Worm (Caenorhabditis elegans): ENCODE measurements around the gene R07B1.5.

The R07B1.5 gene

ce11 chrX:9862916-9863624 lies at the start of gene R07B1.5, which contains the start of gene gst-36:
Gene R07B1.5, plus strand, starts transcription at chrX:9863580.
Gene gst-36, minus strand, starts transcription at chrX:9862960.
- TF ChIP-seq ceh-13 (GFP tag; optimal IDR thresholded peaks at IDR 0.05) (no peak), flt-1 (GFP tag; IDR thresholded peaks at IDR 0.05) (no peak), tbx-37 (GFP tag; conservative IDR thresholded peaks at IDR 0.05) (no peak), ets-7 (tag; optimal IDR thresholded peaks at IDR 0.05) (no peak), hmg-4 (GFP tag; optimal IDR thresholded peaks at IDR 0.05) (no peak), ama-1 (optimal IDR thresholded peaks at IDR 0.05) (no peak), pes-1 (GFP tag; IDR thresholded peaks at IDR 0.05) (no peak), tbx-11 (GFP tag; IDR thresholded peaks at IDR 0.05) (no peak), tra-4 (tag; optimal IDR thresholded peaks at IDR 0.05) (no peak), aly-1 (tag; optimal IDR thresholded peaks at IDR 0.05) (no peak), scrt-1 (GFP tag; IDR thresholded peaks at IDR 0.05) (no peak), sea-1 (GFP tag; conservative IDR thresholded peaks at IDR 0.05) (no peak), hmbx-1 (tag; optimal IDR thresholded peaks at IDR 0.05) (no peak), F13C5.2 (tag; optimal IDR thresholded peaks at IDR 0.05) (no peak), hnd-1 (tag; optimal IDR thresholded peaks at IDR 0.05) (no peak), B0310.2 (tag; optimal IDR thresholded peaks at IDR 0.05) (no peak), ceh-36 (tag; optimal IDR thresholded peaks at IDR 0.05) (no peak)

ce11 chrX:9814132-9814811 lies 49.1 kb upstream of the R07B1.5 start:
- no peak for TF ChIP-seq F13C5.2 (tag; optimal IDR thresholded peaks at IDR 0.05)
- TF ChIP-seq pes-1 (GFP tag; IDR thresholded peaks at IDR 0.05): no peak
- no peak for TF ChIP-seq sea-1 (GFP tag; conservative IDR thresholded peaks at IDR 0.05)
- no peak for TF ChIP-seq hmbx-1 (tag; optimal IDR thresholded peaks at IDR 0.05)
- no peak for TF ChIP-seq ceh-36 (tag; optimal IDR thresholded peaks at IDR 0.05)
- TF ChIP-seq ceh-13 (GFP tag; optimal IDR thresholded peaks at IDR 0.05): no peak
- no peak for TF ChIP-seq flt-1 (GFP tag; IDR thresholded peaks at IDR 0.05)
- TF ChIP-seq aly-1 (tag; optimal IDR thresholded peaks at IDR 0.05): no peak
- no peak for TF ChIP-seq ets-7 (tag; optimal IDR thresholded peaks at IDR 0.05)
- TF ChIP-seq hnd-1 (tag; optimal IDR thresholded peaks at IDR 0.05): no peak
- TF ChIP-seq B0310.2 (tag; optimal IDR thresholded peaks at IDR 0.05): no peak
- TF ChIP-seq tra-4 (tag; optimal IDR thresholded peaks at IDR 0.05): no peak
- TF ChIP-seq tbx-11 (GFP tag; IDR thresholded peaks at IDR 0.05): no peak
- TF ChIP-seq hmg-4 (GFP tag; optimal IDR thresholded peaks at IDR 0.05): no peak
- no peak for TF ChIP-seq tbx-37 (GFP tag; conservative IDR thresholded peaks at IDR 0.05)
- TF ChIP-seq scrt-1 (GFP tag; IDR thresholded peaks at IDR 0.05): no peak
- TF ChIP-seq ama-1 (optimal IDR thresholded peaks at IDR 0.05): no peak

- TF ChIP-seq hmbx-1 (tag; optimal IDR thresholded peaks at IDR 0.05) (no peak), B0310.2 (tag; optimal IDR thresholded peaks at IDR 0.05) (no peak), ets-7 (tag; optimal IDR thresholded peaks at IDR 0.05) (no peak), hmg-4 (GFP tag; optimal IDR thresholded peaks at IDR 0.05) (no peak), ceh-13 (GFP tag; optimal IDR thresholded peaks at IDR 0.05) (no peak), aly-1 (tag; optimal IDR thresholded peaks at IDR 0.05) (no peak)
Observed at ce11 chrX:9822173-9822572, 41.2 kb upstream of the R07B1.5 start, which contains the start of gene dpy-22. Gene dpy-22, minus strand, starts transcription at chrX:9822273.

- TF ChIP-seq flt-1 (GFP tag; IDR thresholded peaks at IDR 0.05): no peak
- no peak for TF ChIP-seq ama-1 (optimal IDR thresholded peaks at IDR 0.05)
- no peak for TF ChIP-seq aly-1 (tag; optimal IDR thresholded peaks at IDR 0.05)
- TF ChIP-seq ceh-36 (tag; optimal IDR thresholded peaks at IDR 0.05): no peak
- no peak for TF ChIP-seq F13C5.2 (tag; optimal IDR thresholded peaks at IDR 0.05)
Observed at ce11 chrX:9822606-9823264, 40.6 kb upstream of the R07B1.5 start.

ce11 chrX:9831215-9831614 lies 32.2 kb upstream of the R07B1.5 start, which contains the start of gene rrc-1:
Gene rrc-1, minus strand, starts transcription at chrX:9831288.
- no peak for TF ChIP-seq tbx-37 (GFP tag; conservative IDR thresholded peaks at IDR 0.05)
- no peak for TF ChIP-seq ceh-36 (tag; optimal IDR thresholded peaks at IDR 0.05)
- no peak for TF ChIP-seq scrt-1 (GFP tag; IDR thresholded peaks at IDR 0.05)
- TF ChIP-seq ceh-13 (GFP tag; optimal IDR thresholded peaks at IDR 0.05): no peak
- TF ChIP-seq F13C5.2 (tag; optimal IDR thresholded peaks at IDR 0.05): no peak
- TF ChIP-seq ama-1 (optimal IDR thresholded peaks at IDR 0.05): no peak
- TF ChIP-seq flt-1 (GFP tag; IDR thresholded peaks at IDR 0.05): no peak
- no peak for TF ChIP-seq hmbx-1 (tag; optimal IDR thresholded peaks at IDR 0.05)
- no peak for TF ChIP-seq B0310.2 (tag; optimal IDR thresholded peaks at IDR 0.05)
- no peak for TF ChIP-seq sea-1 (GFP tag; conservative IDR thresholded peaks at IDR 0.05)
- TF ChIP-seq tra-4 (tag; optimal IDR thresholded peaks at IDR 0.05): no peak
- TF ChIP-seq tbx-11 (GFP tag; IDR thresholded peaks at IDR 0.05): no peak
- no peak for TF ChIP-seq aly-1 (tag; optimal IDR thresholded peaks at IDR 0.05)
- no peak for TF ChIP-seq ets-7 (tag; optimal IDR thresholded peaks at IDR 0.05)
- TF ChIP-seq pes-1 (GFP tag; IDR thresholded peaks at IDR 0.05): no peak
- TF ChIP-seq hmg-4 (GFP tag; optimal IDR thresholded peaks at IDR 0.05): no peak
- no peak for TF ChIP-seq hnd-1 (tag; optimal IDR thresholded peaks at IDR 0.05)

- TF ChIP-seq ceh-36 (tag; optimal IDR thresholded peaks at IDR 0.05): no peak
- TF ChIP-seq hmg-4 (GFP tag; optimal IDR thresholded peaks at IDR 0.05): no peak
- TF ChIP-seq flt-1 (GFP tag; IDR thresholded peaks at IDR 0.05): no peak
- TF ChIP-seq scrt-1 (GFP tag; IDR thresholded peaks at IDR 0.05): peak; percentile 58; the same call in 1 of the 2 replicates
Observed at ce11 chrX:9832370-9832769, 31.0 kb upstream of the R07B1.5 start.

- TF ChIP-seq F13C5.2 (tag; optimal IDR thresholded peaks at IDR 0.05) (peak; percentile 47), tra-4 (tag; optimal IDR thresholded peaks at IDR 0.05) (no peak)
Observed at ce11 chrX:9837989-9838541, 25.3 kb upstream of the R07B1.5 start, which contains the start of gene ipla-2. Gene ipla-2, minus strand, starts transcription at chrX:9838039.
